Fruit fly (Drosophila melanogaster) whole organism, embryonic: ENCODE data around the gene Ald2.

ENCODE experiments used
- BEAF-32 ChIP-seq: fragments of 200-800 bp; sonication (Bioruptor generic); optimal IDR thresholded peaks from 3 replicates; lab custom pipeline; 2017; ENCODE audit warnings: missing biosample characterization, missing genetic modification characterization, mild to moderate bottlenecking, moderate library complexity, missing genetic modification reagents
- CG10209 ChIP-seq: fragments of 200-800 bp; sonication (Bioruptor generic); optimal IDR thresholded peaks from 3 replicates; lab custom pipeline; 2017; ENCODE audit warnings: missing biosample characterization, mild to moderate bottlenecking, missing genetic modification characterization, missing genetic modification reagents
- CG1024 ChIP-seq: fragments of 200-800 bp; sonication (Bioruptor generic); IDR thresholded peaks from 2 replicates; pipeline ENCODE4 v1.3.6; 2022; ENCODE audit warnings: missing biosample characterization, missing genetic modification characterization
- CG10959 ChIP-seq: fragments of 200-800 bp; sonication (Bioruptor generic); IDR thresholded peaks from 2 replicates; pipeline ENCODE4 v1.3.6; 2022; ENCODE audit warnings: missing biosample characterization, missing genetic modification characterization
- CG12299 ChIP-seq: fragments of 200-800 bp; sonication (Bioruptor generic); optimal IDR thresholded peaks from 2 replicates; lab custom pipeline; 2018; ENCODE audit warnings: missing biosample characterization, mild to moderate bottlenecking, missing genetic modification characterization
- CG12744 ChIP-seq: fragments of 200-800 bp; sonication (Bioruptor generic); optimal IDR thresholded peaks from 2 replicates; lab custom pipeline; 2016; ENCODE audit warnings: missing biosample characterization, missing genetic modification characterization
- CG12769 ChIP-seq: fragments of 200-800 bp; sonication (Bioruptor generic); optimal IDR thresholded peaks from 2 replicates; lab custom pipeline; 2019; ENCODE audit warnings: missing biosample characterization, mild to moderate bottlenecking, missing genetic modification characterization, moderate library complexity
- CG13287 ChIP-seq: fragments of 200-800 bp; sonication (Bioruptor generic); IDR thresholded peaks from 2 replicates; pipeline ENCODE4 v1.3.6; 2022; ENCODE audit warnings: missing biosample characterization, missing genetic modification characterization; ENCODE audit not compliant: partially characterized antibody
- CG15514 ChIP-seq: fragments of 200-800 bp; sonication (Bioruptor generic); optimal IDR thresholded peaks from 3 replicates; lab custom pipeline; 2017; ENCODE audit warnings: missing biosample characterization, missing genetic modification characterization, mild to moderate bottlenecking, moderate library complexity, missing genetic modification reagents
- CG17612 ChIP-seq: fragments of 200-800 bp; sonication (Bioruptor generic); IDR thresholded peaks from 2 replicates; pipeline ENCODE4 v1.3.6; 2022; ENCODE audit warnings: missing biosample characterization, missing genetic modification characterization
- CG17802 ChIP-seq: fragments of 200-800 bp; sonication (Bioruptor generic); optimal IDR thresholded peaks from 2 replicates; lab custom pipeline; 2018; ENCODE audit warnings: missing biosample characterization, mild to moderate bottlenecking, missing genetic modification characterization, moderate library complexity
- CG1792 ChIP-seq: fragments of 200-800 bp; sonication (Bioruptor generic); optimal IDR thresholded peaks from 2 replicates; lab custom pipeline; 2016; ENCODE audit warnings: missing biosample characterization, missing genetic modification characterization
- CG30431 ChIP-seq: fragments of 200-800 bp; sonication (Bioruptor generic); optimal IDR thresholded peaks from 2 replicates; lab custom pipeline; 2017; ENCODE audit warnings: missing biosample characterization, missing genetic modification characterization
- CG32767 ChIP-seq: fragments of 200-800 bp; sonication (Bioruptor generic); IDR thresholded peaks from 2 replicates; pipeline ENCODE4 v1.3.6; 2022; ENCODE audit warnings: missing biosample characterization, missing genetic modification characterization
- CG3281 ChIP-seq: fragments of 200-800 bp; sonication (Bioruptor generic); optimal IDR thresholded peaks from 3 replicates; lab custom pipeline; 2017; ENCODE audit warnings: missing biosample characterization, mild to moderate bottlenecking, missing genetic modification characterization
- CG34422 ChIP-seq: fragments of 200-800 bp; sonication (Bioruptor generic); IDR thresholded peaks from 3 replicates; pipeline ENCODE4 v1.3.6; 2022; ENCODE audit warnings: missing biosample characterization, missing genetic modification characterization
- CG4730 ChIP-seq: fragments of 200-800 bp; sonication (Bioruptor generic); IDR thresholded peaks from 2 replicates; pipeline ENCODE4 v1.3.6; 2022; ENCODE audit warnings: missing biosample characterization, missing genetic modification characterization
- CG4854 ChIP-seq: fragments of 200-800 bp; sonication (Bioruptor generic); optimal IDR thresholded peaks from 2 replicates; lab custom pipeline; 2016; ENCODE audit warnings: missing biosample characterization, missing genetic modification characterization, inconsistent platforms
- CG6272 ChIP-seq: fragments of 200-800 bp; sonication (Bioruptor generic); IDR thresholded peaks from 2 replicates; pipeline ENCODE4 v1.3.6; 2022; ENCODE audit warnings: missing biosample characterization, missing genetic modification characterization
- CG8089 ChIP-seq: fragments of 200-800 bp; sonication (Bioruptor generic); optimal IDR thresholded peaks from 3 replicates; lab custom pipeline; 2016; ENCODE audit warnings: missing biosample characterization, missing genetic modification characterization
- CG9817 ChIP-seq: fragments of 200-800 bp; sonication (Bioruptor generic); optimal IDR thresholded peaks from 2 replicates; lab custom pipeline; 2018; ENCODE audit warnings: missing biosample characterization, mild to moderate bottlenecking, missing genetic modification characterization, moderate library complexity
- Doc2 ChIP-seq: fragments of 200-800 bp; sonication (Bioruptor generic); IDR thresholded peaks from 2 replicates; pipeline ENCODE4 v1.3.6; 2022; ENCODE audit warnings: missing biosample characterization, missing genetic modification characterization
- H15 ChIP-seq: fragments of 200-800 bp; sonication (Bioruptor generic); IDR thresholded peaks from 3 replicates; pipeline ENCODE4 v1.3.6; 2022; ENCODE audit warnings: missing biosample characterization, missing genetic modification characterization
- HHEX ChIP-seq: fragments of 200-800 bp; sonication (Bioruptor generic); optimal IDR thresholded peaks from 3 replicates; lab custom pipeline; 2017; ENCODE audit warnings: missing biosample characterization, mild to moderate bottlenecking, missing genetic modification characterization, missing genetic modification reagents
- HLH3B ChIP-seq: fragments of 200-800 bp; sonication (Bioruptor generic); IDR thresholded peaks from 2 replicates; pipeline ENCODE4 v1.3.6; 2022; ENCODE audit warnings: missing biosample characterization, missing genetic modification characterization
- HLHmδ ChIP-seq: fragments of 200-800 bp; sonication (Bioruptor generic); optimal IDR thresholded peaks from 2 replicates; lab custom pipeline; 2018; ENCODE audit warnings: missing biosample characterization, mild to moderate bottlenecking, missing genetic modification characterization, moderate library complexity
- Kr ChIP-seq: fragments of 200-800 bp; sonication (Bioruptor generic); optimal IDR thresholded peaks from 2 replicates; lab custom pipeline; 2017; ENCODE audit warnings: missing biosample characterization, mild to moderate bottlenecking, missing genetic modification characterization
- Lhr ChIP-seq: fragments of 200-800 bp; sonication (Bioruptor generic); optimal IDR thresholded peaks from 3 replicates; lab custom pipeline; 2017; ENCODE audit warnings: mild to moderate bottlenecking, missing biosample characterization, missing genetic modification reagents, missing genetic modification characterization
- Meics ChIP-seq: fragments of 200-800 bp; sonication (Bioruptor generic); optimal IDR thresholded peaks from 2 replicates; lab custom pipeline; 2017; ENCODE audit warnings: missing biosample characterization, mild to moderate bottlenecking, missing genetic modification characterization
- Pdp1 ChIP-seq, 2 experiments: fragments of 200-800 bp; sonication (Bioruptor generic); optimal IDR thresholded peaks; 3 replicates each; lab custom pipeline; 2016; ENCODE audit warnings: missing biosample characterization in 2 of 2, missing genetic modification characterization in 2 of 2, mild to moderate bottlenecking in 1 of 2, moderate library complexity in 1 of 2
- Rfx ChIP-seq: fragments of 200-800 bp; sonication (Bioruptor generic); IDR thresholded peaks from 2 replicates; pipeline ENCODE4 v1.3.6; 2022; ENCODE audit warnings: missing biosample characterization, missing genetic modification characterization
- Scr ChIP-seq: fragments of 200-800 bp; sonication (Bioruptor generic); IDR thresholded peaks from 2 replicates; pipeline ENCODE4 v1.3.6; 2022; ENCODE audit warnings: missing biosample characterization, missing genetic modification characterization; ENCODE audit not compliant: partially characterized antibody
- Vsx1 ChIP-seq: fragments of 200-800 bp; sonication (Bioruptor generic); optimal IDR thresholded peaks from 2 replicates; lab custom pipeline; 2017; ENCODE audit warnings: missing biosample characterization, mild to moderate bottlenecking, missing genetic modification characterization, missing genetic modification reagents
- bowl ChIP-seq: fragments of 200-800 bp; sonication (Bioruptor generic); IDR thresholded peaks from 2 replicates; pipeline ENCODE4 v1.3.6; 2022; ENCODE audit warnings: missing biosample characterization, missing genetic modification characterization
- br ChIP-seq: fragments of >200 bp; optimal IDR thresholded peaks from 2 replicates; lab custom pipeline; 2017
- dmrt99B ChIP-seq: fragments of 200-800 bp; sonication (Bioruptor generic); optimal IDR thresholded peaks from 2 replicates; lab custom pipeline; 2018; ENCODE audit warnings: missing biosample characterization, mild to moderate bottlenecking, missing genetic modification characterization, moderate library complexity
- esg ChIP-seq: fragments of 200-800 bp; sonication (Bioruptor generic); conservative IDR thresholded peaks from 2 replicates; pipeline ENCODE4 v1.3.6; 2022; ENCODE audit warnings: missing biosample characterization, missing genetic modification characterization
- gem ChIP-seq: fragments of 200-800 bp; sonication (Bioruptor generic); optimal IDR thresholded peaks from 2 replicates; lab custom pipeline; 2019; ENCODE audit warnings: missing biosample characterization, mild to moderate bottlenecking, missing genetic modification characterization, moderate library complexity
- grn ChIP-seq: fragments of 200-800 bp; sonication (Bioruptor generic); optimal IDR thresholded peaks from 3 replicates; lab custom pipeline; 2017; ENCODE audit warnings: missing biosample characterization, missing genetic modification characterization
- gt ChIP-seq: fragments of 200-800 bp; sonication (Bioruptor generic); IDR thresholded peaks from 2 replicates; pipeline ENCODE4 v1.3.6; 2022; ENCODE audit warnings: missing biosample characterization, missing genetic modification characterization
- insv ChIP-seq, 2 experiments: fragments of 200-800 bp; sonication (Bioruptor generic); optimal IDR thresholded peaks; 3 replicates each; lab custom pipeline; 2016 to 2018; ENCODE audit warnings: missing biosample characterization in 2 of 2, missing genetic modification characterization in 2 of 2
- kay ChIP-seq: fragments of 200-800 bp; sonication (Bioruptor generic); optimal IDR thresholded peaks from 2 replicates; lab custom pipeline; 2016; ENCODE audit warnings: missing biosample characterization, missing genetic modification characterization
- lov ChIP-seq, 2 experiments: fragments of 200-800 bp in 1 of 2; fragments of >200 bp in 1 of 2; sonication (Bioruptor generic) in 1 of 2; IDR thresholded peaks in 1 of 2; optimal IDR thresholded peaks in 1 of 2; 2 replicates in 1 of 2; 3 replicates in 1 of 2; pipeline versions ENCODE4 v1.3.6 to Lab custom; 2017 to 2022; ENCODE audit warnings: missing biosample characterization in 1 of 2, missing genetic modification characterization in 1 of 2
- mirr ChIP-seq: fragments of 200-800 bp; sonication (Bioruptor generic); optimal IDR thresholded peaks from 3 replicates; lab custom pipeline; 2018; ENCODE audit warnings: missing biosample characterization, mild to moderate bottlenecking, missing genetic modification characterization
- nom ChIP-seq: fragments of 200-800 bp; sonication (Bioruptor generic); optimal IDR thresholded peaks from 2 replicates; lab custom pipeline; 2017; ENCODE audit warnings: missing biosample characterization, missing genetic modification characterization, mild to moderate bottlenecking, moderate library complexity, missing genetic modification reagents
- p53 ChIP-seq: fragments of 200-800 bp; sonication (Bioruptor generic); optimal IDR thresholded peaks from 2 replicates; lab custom pipeline; 2016; ENCODE audit warnings: missing biosample characterization, missing genetic modification characterization
- pfk ChIP-seq: fragments of 200-800 bp; sonication (Bioruptor generic); optimal IDR thresholded peaks from 2 replicates; lab custom pipeline; 2018; ENCODE audit warnings: missing biosample characterization, mild to moderate bottlenecking, missing genetic modification characterization, moderate library complexity
- salm ChIP-seq: fragments of 200-800 bp; sonication (Bioruptor generic); optimal IDR thresholded peaks from 2 replicates; lab custom pipeline; 2018; ENCODE audit warnings: missing biosample characterization, mild to moderate bottlenecking, missing genetic modification characterization
- so ChIP-seq: fragments of 200-800 bp; sonication (Bioruptor generic); IDR thresholded peaks from 3 replicates; pipeline ENCODE4 v1.3.6; 2022; ENCODE audit warnings: missing biosample characterization, missing genetic modification characterization

The Ald2 gene

DNA sequence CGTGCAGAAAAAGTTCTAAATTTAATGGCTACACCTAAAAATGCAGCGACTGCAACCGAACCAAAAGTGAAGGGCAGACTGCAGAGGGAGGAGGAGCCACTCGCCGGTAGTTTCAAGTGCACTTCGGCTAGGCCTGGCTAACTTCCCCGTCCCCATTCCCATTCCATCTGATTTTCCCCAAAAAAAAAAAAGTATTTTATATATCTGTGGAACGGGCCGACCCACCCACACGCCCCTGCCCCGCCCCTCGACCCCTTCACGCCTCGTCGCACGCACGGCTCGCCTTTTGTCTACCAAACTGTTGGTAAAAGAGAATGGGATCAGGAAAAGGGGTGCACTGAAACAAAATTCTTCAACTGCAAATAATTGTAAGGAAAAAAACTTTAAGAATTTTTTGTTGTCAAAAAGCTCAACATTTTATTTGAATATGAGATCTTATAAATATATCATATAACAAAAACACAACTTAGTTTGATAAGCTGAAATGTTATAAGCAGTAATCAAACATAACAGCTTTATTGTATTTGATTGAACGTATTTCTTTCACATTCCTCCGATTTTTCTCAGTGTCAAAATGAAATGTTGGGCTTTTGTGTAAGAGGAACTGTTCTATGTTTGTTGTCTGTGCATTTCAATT, 30.1 kb downstream of the Ald2 start (continued):
- TF ChIP-seq CG13287 (no peak), Scr (GFP tag; lab: Robert Waterston, UW) (no peak), HHEX (GFP tag; lab: Kevin White, UChicago) (peak; percentile 40), insv (GFP tag; optimal IDR thresholded peaks at IDR 0.05; lab: Kevin White, UChicago) (no peak), Meics (peak; percentile 59), CG12744 (no peak), Kr (no peak), BEAF-32 (GFP tag; lab: Kevin White, UChicago) (no peak), grn (GFP tag; lab: Kevin White, UChicago) (no peak), pfk (GFP tag; lab: Kevin White, UChicago) (no peak), nom (GFP tag; lab: Kevin White, UChicago) (no peak), esg (no peak), CG15514 (no peak), HLH3B (GFP tag; lab: Robert Waterston, UW) (peak; percentile 55; the same call in 1 of the 2 replicates), CG34422 (GFP tag; lab: Robert Waterston, UW) (peak; percentile 46; the same call in 1 of the 3 replicates), CG12299 (peak; percentile 30), br (no peak), Rfx (GFP tag; lab: Robert Waterston, UW) (0 out of 2 replicates have a peak, but pooled peaks have one; percentile 12), CG17612 (GFP tag; lab: Robert Waterston, UW) (no peak), CG3281 (GFP tag; lab: Kevin White, UChicago) (peak; percentile 28), salm (tag; lab: Kevin White, UChicago) (no peak), Pdp1 (GFP tag; optimal IDR thresholded peaks at IDR 0.05; lab: Kevin White, UChicago) (peak; percentile 6 to 11), CG8089 (no peak), kay (GFP tag; lab: Kevin White, UChicago) (no peak), CG32767 (GFP tag; lab: Robert Waterston, UW) (no peak), Vsx1 (GFP tag; lab: Kevin White, UChicago) (no peak), CG4730 (GFP tag; lab: Robert Waterston, UW) (no peak), CG4854 (GFP tag; lab: Kevin White, UChicago) (no peak), gem (peak; percentile 81), HLHmδ (GFP tag; lab: Kevin White, UChicago) (no peak), gt (GFP tag; lab: Robert Waterston, UW) (no peak), Doc2 (GFP tag; lab: Robert Waterston, UW) (no peak), mirr (GFP tag; lab: Kevin White, UChicago) (no peak), H15 (0 out of 3 replicates have a peak, but pooled peaks have one; percentile 22), CG1792 (GFP tag; lab: Kevin White, UChicago) (no peak), CG1024 (GFP tag; lab: Robert Waterston, UW) (no peak), CG12769 (no peak), CG10959 (GFP tag; lab: Robert Waterston, UW) (no peak), CG6272 (no peak), CG10209 (peak; percentile 39), p53 (no peak), CG17802 (tag; lab: Kevin White, UChicago) (peak; percentile 4), CG9817 (tag; lab: Kevin White, UChicago) (peak; percentile 13), bowl (GFP tag; lab: Robert Waterston, UW) (no peak), so (0 out of 3 replicates have a peak, but pooled peaks have one; percentile 34), lov (optimal IDR thresholded peaks at IDR 0.05; lab: Kevin White, UChicago) (no peak), lov (GFP tag; IDR thresholded peaks at IDR 0.05; lab: Robert Waterston, UW) (no peak), Lhr (no peak), CG30431 (GFP tag; lab: Kevin White, UChicago) (no peak), dmrt99B (tag; lab: Kevin White, UChicago) (peak; percentile 77)
